Fruit fly (Drosophila melanogaster): ENCODE results near the gene Peritrophin-15b.
A peak's percentile ranks its signal among the peaks of the same experiment; 100 is the strongest.

Peritrophin-15b gene

DNA sequence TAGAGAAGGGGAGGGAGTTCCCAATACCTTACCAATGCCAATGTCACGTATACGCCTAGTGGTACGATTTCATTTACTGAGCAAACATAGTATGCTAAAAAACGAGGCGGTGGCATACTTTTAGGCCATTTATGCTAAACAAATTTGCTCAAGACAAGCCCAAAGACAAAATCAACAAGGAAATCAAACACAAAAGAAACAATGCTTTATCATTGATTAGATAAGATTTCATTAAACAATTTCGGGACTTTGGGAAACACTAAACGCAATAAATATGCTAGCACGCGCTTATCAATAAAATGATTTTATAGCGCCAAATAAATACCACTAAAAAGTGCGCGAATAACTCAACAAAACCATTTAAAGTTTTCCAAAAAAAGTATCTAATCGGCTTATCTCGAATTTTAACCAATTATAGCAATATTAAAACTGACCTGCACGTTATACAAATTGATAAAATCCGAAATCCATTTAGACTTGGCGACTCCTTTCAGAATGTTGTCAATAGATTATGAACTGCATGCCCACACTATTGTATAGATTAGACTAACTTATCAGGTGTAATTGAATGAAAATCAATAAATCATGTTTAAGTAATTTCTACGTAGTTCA, 44.1 kb downstream of the Peritrophin-15b start (continued):
- no peak for TF ChIP-seq HLH4C (GFP tag; IDR thresholded peaks at IDR 0.05; ENCODE audit: partially characterized antibody)
- TF ChIP-seq CG9797 (GFP tag; optimal IDR thresholded peaks at IDR 0.05): no peak
- peak; percentile 35 for TF ChIP-seq CG5180 (GFP tag; optimal IDR thresholded peaks at IDR 0.05)
- peak; percentile 8 for TF ChIP-seq CG8388 (GFP tag; optimal IDR thresholded peaks at IDR 0.05)
- TF ChIP-seq CG9817 (tag; optimal IDR thresholded peaks at IDR 0.05): peak; percentile 12
- TF ChIP-seq CG9932 (GFP tag; IDR thresholded peaks at IDR 0.05): no peak
- TF ChIP-seq HmgZ (tag; optimal IDR thresholded peaks at IDR 0.05): peak; percentile 65
- no peak for TF ChIP-seq disco-r (GFP tag; optimal IDR thresholded peaks at IDR 0.05)
- peak; percentile 41 for TF ChIP-seq Dek (tag; optimal IDR thresholded peaks at IDR 0.05)
- TF ChIP-seq rib (GFP tag; IDR thresholded peaks at IDR 0.05): peak; percentile 33; the same call in 1 of the 2 replicates
- peak; percentile 25 for TF ChIP-seq dmrt99B (tag; optimal IDR thresholded peaks at IDR 0.05)
- no peak for TF ChIP-seq CG8478 (optimal IDR thresholded peaks at IDR 0.05)
- TF ChIP-seq gem (tag; optimal IDR thresholded peaks at IDR 0.05): peak; percentile 50
- TF ChIP-seq wek (GFP tag; optimal IDR thresholded peaks at IDR 0.05): peak; percentile 52
- TF ChIP-seq bbx (GFP tag; IDR thresholded peaks at IDR 0.05; ENCODE audit: partially characterized antibody): no peak
- peak; percentile 41 for TF ChIP-seq MTF-1 (GFP tag; optimal IDR thresholded peaks at IDR 0.05; ENCODE audit: borderline replicate concordance)
- TF ChIP-seq CG1233 (GFP tag; optimal IDR thresholded peaks at IDR 0.05): peak; percentile 44
- TF ChIP-seq sob (GFP tag; IDR thresholded peaks at IDR 0.05): peak; percentile 55; the same call in 1 of the 2 replicates
- peak; percentile 73 for TF ChIP-seq mirr (GFP tag; optimal IDR thresholded peaks at IDR 0.05)
- TF ChIP-seq CG9727 (GFP tag; optimal IDR thresholded peaks at IDR 0.05): peak; percentile 16
- TF ChIP-seq CG18599 (GFP tag; optimal IDR thresholded peaks at IDR 0.05): peak; percentile 62
- peak; percentile 16 for TF ChIP-seq Side (GFP tag; optimal IDR thresholded peaks at IDR 0.05)
- peak; percentile 49 for TF ChIP-seq scrt (GFP tag; optimal IDR thresholded peaks at IDR 0.05)
- peak; percentile 14 for TF ChIP-seq CG1529 (GFP tag; optimal IDR thresholded peaks at IDR 0.05)
- peak; percentile 52 for TF ChIP-seq CG12744 (GFP tag; optimal IDR thresholded peaks at IDR 0.05)
- TF ChIP-seq otp (GFP tag; IDR thresholded peaks at IDR 0.05): 0 out of 3 replicates have a peak, but pooled peaks have one; percentile 26
- TF ChIP-seq CG31365 (tag; optimal IDR thresholded peaks at IDR 0.05): peak; percentile 22
- TF ChIP-seq CG8089 (GFP tag; optimal IDR thresholded peaks at IDR 0.05): no peak
- TF ChIP-seq CG15269 (tag; optimal IDR thresholded peaks at IDR 0.05): peak; percentile 63
- peak; percentile 8 for TF ChIP-seq Oli (tag; optimal IDR thresholded peaks at IDR 0.05)
- TF ChIP-seq caup (GFP tag; optimal IDR thresholded peaks at IDR 0.05; ENCODE audit: severe bottlenecking): peak; percentile 54
- no peak for TF ChIP-seq CTCF (GFP tag; optimal IDR thresholded peaks at IDR 0.05)
- TF ChIP-seq nerfin-2 (GFP tag; IDR thresholded peaks at IDR 0.05; ENCODE audit: partially characterized antibody): no peak
- no peak for TF ChIP-seq crc (GFP tag; optimal IDR thresholded peaks at IDR 0.05)
- TF ChIP-seq CG16863 (GFP tag; optimal IDR thresholded peaks at IDR 0.05): peak; percentile 10
- peak; percentile 57 for TF ChIP-seq BtbVII (GFP tag; optimal IDR thresholded peaks at IDR 0.05)
- peak; percentile 47 for TF ChIP-seq CG15011 (GFP tag; optimal IDR thresholded peaks at IDR 0.05)
- TF ChIP-seq gsb (GFP tag; IDR thresholded peaks at IDR 0.05): no peak
- TF ChIP-seq NfI (GFP tag; optimal IDR thresholded peaks at IDR 0.05): peak; percentile 2
- TF ChIP-seq D (optimal IDR thresholded peaks at IDR 0.05): no peak
- TF ChIP-seq D (GFP tag; optimal IDR thresholded peaks at IDR 0.05): no peak
- peak; percentile 24 for TF ChIP-seq CG12659 (GFP tag; optimal IDR thresholded peaks at IDR 0.05)
- TF ChIP-seq sug (tag; optimal IDR thresholded peaks at IDR 0.05): peak; percentile 46
- TF ChIP-seq CG10209 (GFP tag; optimal IDR thresholded peaks at IDR 0.05): peak; percentile 31
- peak; percentile 32 for TF ChIP-seq CG3407 (GFP tag; optimal IDR thresholded peaks at IDR 0.05)
- peak; percentile 75 for TF ChIP-seq Fer1 (GFP tag; optimal IDR thresholded peaks at IDR 0.05)
- peak; percentile 68 for TF ChIP-seq CG7372 (GFP tag; IDR thresholded peaks at IDR 0.05)
- peak; percentile 8 for TF ChIP-seq CG18619 (GFP tag; optimal IDR thresholded peaks at IDR 0.05)
- peak; percentile 25 for TF ChIP-seq grau (tag; optimal IDR thresholded peaks at IDR 0.05)
